Worm (Caenorhabditis elegans) whole organism, mixed stage, embryonic: Measurements from ENCODE around the gene ZK287.4.

Source experiments
- M03D4.4 ChIP-seq: sonication (generic microtip); optimal IDR thresholded peaks from 2 replicates; lab custom pipeline; 2017; ENCODE audit warnings: mild to moderate bottlenecking, missing genetic modification characterization, missing compliant biosample characterization
- blmp-1 ChIP-seq: fragments of 150-350 bp; optimal IDR thresholded peaks from 2 replicates; lab custom pipeline; 2014; ENCODE audit warnings: missing biosample characterization, missing genetic modification characterization
- ces-1 ChIP-seq: fragments of 150-350 bp; optimal IDR thresholded peaks from 2 replicates; lab custom pipeline; 2014; ENCODE audit warnings: missing biosample characterization, missing genetic modification reagents, missing genetic modification characterization
- elt-3 ChIP-seq: fragments of 150-350 bp; optimal IDR thresholded peaks from 2 replicates; lab custom pipeline; 2014; ENCODE audit warnings: missing biosample characterization, missing genetic modification characterization
- flh-1 ChIP-seq: fragments of 200-800 bp; sonication (Bioruptor generic); optimal IDR thresholded peaks from 2 replicates; lab custom pipeline; 2018; ENCODE audit warnings: mild to moderate bottlenecking, missing genetic modification characterization, moderate library complexity, missing compliant biosample characterization
- ham-2 ChIP-seq: fragments of 200-800 bp; sonication (Bioruptor generic); optimal IDR thresholded peaks from 2 replicates; lab custom pipeline; 2018; ENCODE audit warnings: mild to moderate bottlenecking, missing genetic modification characterization, missing compliant biosample characterization
- hlh-1 ChIP-seq: fragments of 150-350 bp; optimal IDR thresholded peaks from 2 replicates; lab custom pipeline; 2014; ENCODE audit warnings: missing biosample characterization, missing genetic modification reagents, missing genetic modification characterization
- lsy-2 ChIP-seq: fragments of 150-350 bp; optimal IDR thresholded peaks from 2 replicates; lab custom pipeline; 2014; ENCODE audit warnings: missing biosample characterization, missing genetic modification characterization
- mep-1 ChIP-seq: fragments of 150-350 bp; optimal IDR thresholded peaks from 2 replicates; lab custom pipeline; 2017; ENCODE audit warnings: missing biosample characterization, missing genetic modification reagents, missing genetic modification characterization, inconsistent platforms
- mls-2 ChIP-seq: sonication (generic microtip); optimal IDR thresholded peaks from 2 replicates; lab custom pipeline; 2016; ENCODE audit warnings: mild to moderate bottlenecking, missing genetic modification characterization, moderate library complexity, missing compliant biosample characterization
- nhr-237 ChIP-seq: fragments of 150-350 bp; optimal IDR thresholded peaks from 2 replicates; lab custom pipeline; 2014; ENCODE audit warnings: missing biosample characterization, missing genetic modification characterization
- nhr-76 ChIP-seq: sonication (generic microtip); optimal IDR thresholded peaks from 2 replicates; lab custom pipeline; 2017; ENCODE audit warnings: missing biosample characterization, missing genetic modification characterization
- snpc-4 ChIP-seq: fragments of 150-350 bp; optimal IDR thresholded peaks from 2 replicates; lab custom pipeline; 2014; ENCODE audit warnings: missing biosample characterization, missing genetic modification characterization
- unc-62 ChIP-seq: fragments of 150-350 bp; optimal IDR thresholded peaks from 2 replicates; lab custom pipeline; 2014; ENCODE audit warnings: missing biosample characterization, missing genetic modification reagents, missing genetic modification characterization

- TF ChIP-seq unc-62 (GFP tag; lab: Kevin White, UChicago) = no peak
- no peak for TF ChIP-seq flh-1 (GFP tag; lab: Kevin White, UChicago)
- no peak for TF ChIP-seq ham-2 (GFP tag; lab: Kevin White, UChicago)
- TF ChIP-seq mep-1 (tag; lab: Kevin White, UChicago) = no peak
- no peak for TF ChIP-seq snpc-4 (tag; lab: Kevin White, UChicago)
- TF ChIP-seq ces-1 = no peak
- TF ChIP-seq hlh-1 (tag; lab: Kevin White, UChicago) = no peak
- no peak for TF ChIP-seq M03D4.4 (tag; lab: Kevin White, UChicago)
- no peak for TF ChIP-seq lsy-2 (tag; lab: Kevin White, UChicago)
- no peak for TF ChIP-seq nhr-237
- no peak for TF ChIP-seq blmp-1 (tag; lab: Kevin White, UChicago)
- no peak for TF ChIP-seq mls-2 (tag; lab: Kevin White, UChicago)
- no peak for TF ChIP-seq nhr-76
- no peak for TF ChIP-seq elt-3 (tag; lab: Kevin White, UChicago)
Observed at ce11 chrV:9630542-9630941, 54.9 kb downstream of the ZK287.4 start.
